Worm (Caenorhabditis elegans) whole organism, L2 larva: ENCODE results near the gene F56F10.1.

ENCODE experiments used
- C34F6.9 ChIP-seq: fragments of 150-350 bp; optimal IDR thresholded peaks from 2 replicates; lab custom pipeline; 2014; ENCODE audit warnings: missing biosample characterization, missing genetic modification characterization
- F13H6.1 ChIP-seq: sonication (generic microtip); optimal IDR thresholded peaks from 2 replicates; lab custom pipeline; 2016; ENCODE audit warnings: missing genetic modification characterization, missing compliant biosample characterization
- R02D3.7 ChIP-seq: fragments of 150-350 bp; optimal IDR thresholded peaks from 2 replicates; lab custom pipeline; 2014; ENCODE audit warnings: missing biosample characterization, missing genetic modification characterization
- Y55F3AM.14 ChIP-seq: fragments of 200-800 bp; sonication (Bioruptor generic); optimal IDR thresholded peaks from 2 replicates; lab custom pipeline; 2018; ENCODE audit warnings: mild to moderate bottlenecking, missing genetic modification characterization, missing compliant biosample characterization
- ZK546.5 ChIP-seq: sonication (generic microtip); optimal IDR thresholded peaks from 2 replicates; lab custom pipeline; 2017; ENCODE audit warnings: missing biosample characterization, missing genetic modification characterization
- aly-2 ChIP-seq: fragments of 150-350 bp; optimal IDR thresholded peaks from 2 replicates; lab custom pipeline; 2014; ENCODE audit warnings: missing biosample characterization, missing genetic modification characterization
- ama-1 ChIP-seq: fragments of 150-350 bp; optimal IDR thresholded peaks from 2 replicates; lab custom pipeline; 2018; ENCODE audit warnings: inconsistent platforms
- blmp-1 ChIP-seq: sonication (generic microtip); optimal IDR thresholded peaks from 2 replicates; lab custom pipeline; 2017; ENCODE audit warnings: missing genetic modification characterization, mild to moderate bottlenecking, missing compliant biosample characterization, antibody characterized with exemption, moderate library complexity; ENCODE audit not compliant: insufficient read depth
- ceh-16 ChIP-seq: fragments of 150-350 bp; optimal IDR thresholded peaks from 2 replicates; lab custom pipeline; 2014; ENCODE audit warnings: missing biosample characterization, missing genetic modification characterization
- ceh-82 ChIP-seq: fragments of 150-350 bp; optimal IDR thresholded peaks from 2 replicates; lab custom pipeline; 2014; ENCODE audit warnings: missing biosample characterization, missing genetic modification characterization
- crh-2 ChIP-seq: sonication (generic microtip); optimal IDR thresholded peaks from 2 replicates; lab custom pipeline; 2017; ENCODE audit warnings: missing biosample characterization, missing genetic modification characterization
- dmd-4 ChIP-seq: sonication (generic microtip); optimal IDR thresholded peaks from 2 replicates; lab custom pipeline; 2017; ENCODE audit warnings: missing biosample characterization, missing genetic modification characterization
- egl-27 ChIP-seq: sonication (generic microtip); optimal IDR thresholded peaks from 3 replicates; lab custom pipeline; 2017; ENCODE audit warnings: missing biosample characterization, missing genetic modification reagents, missing genetic modification characterization
- elt-3 ChIP-seq: sonication (generic microtip); optimal IDR thresholded peaks from 2 replicates; lab custom pipeline; 2017; ENCODE audit warnings: missing biosample characterization, missing genetic modification characterization
- fos-1 ChIP-seq: fragments of 150-350 bp; optimal IDR thresholded peaks from 2 replicates; lab custom pipeline; 2014; ENCODE audit warnings: missing biosample characterization, missing genetic modification characterization
- lin-11 ChIP-seq: fragments of 150-350 bp; sonication (generic microtip); optimal IDR thresholded peaks from 2 replicates; lab custom pipeline; 2014; ENCODE audit warnings: missing biosample characterization, missing genetic modification characterization, inconsistent platforms, mixed read lengths
- lsy-2 ChIP-seq, 2 experiments: fragments of 150-350 bp in 1 of 2; sonication (generic microtip) in 1 of 2; optimal IDR thresholded peaks; 2 replicates each; lab custom pipeline; 2014 to 2017; ENCODE audit warnings: missing biosample characterization in 2 of 2, missing genetic modification characterization in 2 of 2
- mab-5 ChIP-seq: fragments of 150-350 bp; optimal IDR thresholded peaks from 2 replicates; lab custom pipeline; 2014; ENCODE audit warnings: missing biosample characterization, missing genetic modification characterization
- mbf-1 ChIP-seq: sonication (generic microtip); optimal IDR thresholded peaks from 2 replicates; lab custom pipeline; 2017; ENCODE audit warnings: missing biosample characterization, missing genetic modification characterization
- mdl-1 ChIP-seq, 2 experiments: fragments of 150-350 bp in 1 of 2; sonication (generic microtip) in 1 of 2; optimal IDR thresholded peaks; 2 replicates each; lab custom pipeline; 2017; ENCODE audit warnings: missing biosample characterization in 2 of 2, missing genetic modification characterization in 2 of 2
- nhr-11 ChIP-seq: fragments of 150-350 bp; optimal IDR thresholded peaks from 2 replicates; lab custom pipeline; 2014; ENCODE audit warnings: missing biosample characterization, missing genetic modification characterization
- nhr-129 ChIP-seq: fragments of 150-350 bp; optimal IDR thresholded peaks from 2 replicates; lab custom pipeline; 2014; ENCODE audit warnings: missing biosample characterization, missing genetic modification characterization
- nhr-237 ChIP-seq: fragments of 150-350 bp; optimal IDR thresholded peaks from 2 replicates; lab custom pipeline; 2014; ENCODE audit warnings: missing biosample characterization, missing genetic modification characterization
- nhr-25 ChIP-seq: fragments of 150-350 bp; sonication (generic microtip); optimal IDR thresholded peaks from 3 replicates; lab custom pipeline; 2014; ENCODE audit warnings: missing biosample characterization, missing genetic modification characterization
- nhr-6 ChIP-seq: fragments of 150-350 bp; optimal IDR thresholded peaks from 2 replicates; lab custom pipeline; 2014; ENCODE audit warnings: missing biosample characterization, missing genetic modification characterization
- nhr-77 ChIP-seq: fragments of 150-350 bp; optimal IDR thresholded peaks from 2 replicates; lab custom pipeline; 2014; ENCODE audit warnings: missing biosample characterization, missing genetic modification characterization
- peb-1 ChIP-seq: fragments of 150-350 bp; optimal IDR thresholded peaks from 2 replicates; lab custom pipeline; 2014; ENCODE audit warnings: missing biosample characterization, missing genetic modification characterization
- skn-1 ChIP-seq: sonication (generic microtip); optimal IDR thresholded peaks from 2 replicates; lab custom pipeline; 2017; ENCODE audit warnings: missing biosample characterization, missing genetic modification characterization
- sma-9 ChIP-seq, 2 experiments: fragments of 150-350 bp in 1 of 2; sonication (generic microtip) in 1 of 2; optimal IDR thresholded peaks; 2 replicates each; lab custom pipeline; 2014 to 2016; ENCODE audit warnings: missing genetic modification characterization in 2 of 2, mild to moderate bottlenecking in 1 of 2, missing biosample characterization in 1 of 2, missing compliant biosample characterization in 1 of 2, missing genetic modification reagents in 1 of 2, moderate library complexity in 1 of 2
- snpc-4 ChIP-seq: fragments of 150-350 bp; optimal IDR thresholded peaks from 2 replicates; lab custom pipeline; 2014; ENCODE audit warnings: missing biosample characterization, missing genetic modification characterization
- unc-39 ChIP-seq: fragments of 150-350 bp; optimal IDR thresholded peaks from 2 replicates; lab custom pipeline; 2014; ENCODE audit warnings: missing biosample characterization, missing genetic modification characterization
- unc-55 ChIP-seq: fragments of 150-350 bp; sonication (generic microtip); optimal IDR thresholded peaks from 3 replicates; lab custom pipeline; 2014; ENCODE audit warnings: missing biosample characterization, missing genetic modification reagents, missing genetic modification characterization
- unc-62 ChIP-seq: fragments of 150-350 bp; optimal IDR thresholded peaks from 2 replicates; lab custom pipeline; 2014; ENCODE audit warnings: missing biosample characterization, missing genetic modification reagents, missing genetic modification characterization
- zag-1 ChIP-seq: fragments of 150-350 bp; optimal IDR thresholded peaks from 2 replicates; lab custom pipeline; 2014; ENCODE audit warnings: missing biosample characterization, missing genetic modification characterization
- ztf-1 ChIP-seq: fragments of 200-800 bp; sonication (Bioruptor generic); conservative IDR thresholded peaks from 2 replicates; pipeline ENCODE4 v1.3.6; 2022; ENCODE audit warnings: missing genetic modification characterization, missing compliant biosample characterization
- ztf-11 ChIP-seq: sonication (generic microtip); optimal IDR thresholded peaks from 2 replicates; lab custom pipeline; 2017; ENCODE audit warnings: missing biosample characterization, missing genetic modification characterization
- ztf-4 ChIP-seq: fragments of 150-350 bp; optimal IDR thresholded peaks from 2 replicates; lab custom pipeline; 2014; ENCODE audit warnings: missing biosample characterization, missing genetic modification characterization

Gene F56F10.1

ce11 chrX:910337-910736, 37.9 kb downstream of the F56F10.1 start:
- peak; percentile 42 for TF ChIP-seq C34F6.9 (tag; lab: Kevin White, UChicago)
- TF ChIP-seq crh-2 (tag; lab: Kevin White, UChicago): peak; percentile 2
- TF ChIP-seq lin-11 (tag; lab: Kevin White, UChicago): peak; percentile 46
- TF ChIP-seq zag-1 (tag; lab: Kevin White, UChicago): no peak
- peak; percentile 1 for TF ChIP-seq sma-9 (GFP tag; optimal IDR thresholded peaks at IDR 0.05; lab: Kevin White, UChicago)
- no peak for TF ChIP-seq sma-9 (tag; optimal IDR thresholded peaks at IDR 0.05; lab: Kevin White, UChicago)
- no peak for TF ChIP-seq nhr-6 (tag; lab: Kevin White, UChicago)
- peak; percentile 48 for TF ChIP-seq unc-55 (GFP tag; lab: Kevin White, UChicago)
- TF ChIP-seq R02D3.7 (tag; lab: Kevin White, UChicago): no peak

- TF ChIP-seq F13H6.1 (tag; lab: Kevin White, UChicago) (no peak), ztf-11 (no peak), mdl-1 (tag; optimal IDR thresholded peaks at IDR 0.05; lab: Kevin White, UChicago) (no peak), ama-1 (lab: Kevin White, UChicago) (no peak), snpc-4 (tag; lab: Kevin White, UChicago) (no peak), ceh-16 (no peak), nhr-25 (no peak), ZK546.5 (no peak), peb-1 (tag; lab: Kevin White, UChicago) (no peak), unc-55 (GFP tag; lab: Kevin White, UChicago) (no peak), ztf-1 (GFP tag; lab: Robert Waterston, UW) (no peak), ztf-4 (tag; lab: Kevin White, UChicago) (no peak), sma-9 (GFP tag; optimal IDR thresholded peaks at IDR 0.05; lab: Kevin White, UChicago) (no peak), sma-9 (tag; optimal IDR thresholded peaks at IDR 0.05; lab: Kevin White, UChicago) (no peak)
These were observed 40.2 kb downstream of the F56F10.1 start for ce11 chrX:912564-912963.

- TF ChIP-seq F13H6.1 (tag; lab: Kevin White, UChicago): no peak
- TF ChIP-seq unc-39 (tag; lab: Kevin White, UChicago): no peak
- no peak for TF ChIP-seq ztf-11
- no peak for TF ChIP-seq blmp-1
- no peak for TF ChIP-seq nhr-129 (tag; lab: Kevin White, UChicago)
- TF ChIP-seq nhr-77 (tag; lab: Kevin White, UChicago): no peak
- no peak for TF ChIP-seq nhr-11 (tag; lab: Kevin White, UChicago)
- no peak for TF ChIP-seq nhr-237
- no peak for TF ChIP-seq elt-3 (tag; lab: Kevin White, UChicago)
- no peak for TF ChIP-seq unc-62 (GFP tag; lab: Kevin White, UChicago)
- no peak for TF ChIP-seq snpc-4 (tag; lab: Kevin White, UChicago)
- TF ChIP-seq aly-2 (tag; lab: Kevin White, UChicago): no peak
- no peak for TF ChIP-seq ceh-82 (tag; lab: Kevin White, UChicago)
- TF ChIP-seq mbf-1 (tag; lab: Kevin White, UChicago): no peak
- TF ChIP-seq dmd-4: no peak
- no peak for TF ChIP-seq skn-1 (tag; lab: Kevin White, UChicago)
- no peak for TF ChIP-seq mdl-1 (tag; optimal IDR thresholded peaks at IDR 0.05; lab: Kevin White, UChicago)
These were observed 40.6 kb downstream of the F56F10.1 start, which contains the start of gene F35H12.6 for ce11 chrX:912990-913389. TSS of gene F35H12.6 (plus strand) at chrX:913290.

ce11 chrX:915510-915909, 43.1 kb downstream of the F56F10.1 start, which contains the start of gene sel-12:
TSS of gene sel-12 (plus strand) at chrX:915867.
- no peak for TF ChIP-seq egl-27
- peak; percentile 49 for TF ChIP-seq nhr-129 (tag; lab: Kevin White, UChicago)
- TF ChIP-seq snpc-4 (tag; lab: Kevin White, UChicago): no peak
- TF ChIP-seq unc-55 (GFP tag; lab: Kevin White, UChicago): peak; percentile 71
- TF ChIP-seq mab-5 (tag; lab: Kevin White, UChicago): no peak
- TF ChIP-seq fos-1: peak; percentile 22
- TF ChIP-seq lsy-2 (tag; optimal IDR thresholded peaks at IDR 0.05; lab: Kevin White, UChicago): peak in 1 of 2 experiments; percentile 34
- no peak for TF ChIP-seq Y55F3AM.14 (GFP tag; lab: Kevin White, UChicago)
- no peak for TF ChIP-seq ZK546.5
- TF ChIP-seq nhr-77 (tag; lab: Kevin White, UChicago): no peak
- TF ChIP-seq C34F6.9 (tag; lab: Kevin White, UChicago): peak; percentile 48
